Worm (Caenorhabditis elegans) whole organism, L2 larva: ENCODE measurements around the gene rrf-3.

Source experiments
- C34F6.9 ChIP-seq: fragments of 150-350 bp; optimal IDR thresholded peaks from 2 replicates; lab custom pipeline; 2014; ENCODE audit warnings: missing biosample characterization, missing genetic modification characterization
- F13H6.1 ChIP-seq: sonication (generic microtip); optimal IDR thresholded peaks from 2 replicates; lab custom pipeline; 2016; ENCODE audit warnings: missing genetic modification characterization, missing compliant biosample characterization
- R02D3.7 ChIP-seq: fragments of 150-350 bp; optimal IDR thresholded peaks from 2 replicates; lab custom pipeline; 2014; ENCODE audit warnings: missing biosample characterization, missing genetic modification characterization
- Y55F3AM.14 ChIP-seq: fragments of 200-800 bp; sonication (Bioruptor generic); optimal IDR thresholded peaks from 2 replicates; lab custom pipeline; 2018; ENCODE audit warnings: mild to moderate bottlenecking, missing genetic modification characterization, missing compliant biosample characterization
- ZK546.5 ChIP-seq: sonication (generic microtip); optimal IDR thresholded peaks from 2 replicates; lab custom pipeline; 2017; ENCODE audit warnings: missing biosample characterization, missing genetic modification characterization
- alr-1 ChIP-seq: fragments of 150-350 bp; optimal IDR thresholded peaks from 2 replicates; lab custom pipeline; 2014; ENCODE audit warnings: missing biosample characterization, missing genetic modification characterization
- aly-2 ChIP-seq: fragments of 150-350 bp; optimal IDR thresholded peaks from 2 replicates; lab custom pipeline; 2014; ENCODE audit warnings: missing biosample characterization, missing genetic modification characterization
- ama-1 ChIP-seq: fragments of 150-350 bp; optimal IDR thresholded peaks from 2 replicates; lab custom pipeline; 2018; ENCODE audit warnings: inconsistent platforms
- blmp-1 ChIP-seq: sonication (generic microtip); optimal IDR thresholded peaks from 2 replicates; lab custom pipeline; 2017; ENCODE audit warnings: missing genetic modification characterization, mild to moderate bottlenecking, missing compliant biosample characterization, antibody characterized with exemption, moderate library complexity; ENCODE audit not compliant: insufficient read depth
- ceh-82 ChIP-seq: fragments of 150-350 bp; optimal IDR thresholded peaks from 2 replicates; lab custom pipeline; 2014; ENCODE audit warnings: missing biosample characterization, missing genetic modification characterization
- crh-2 ChIP-seq: sonication (generic microtip); optimal IDR thresholded peaks from 2 replicates; lab custom pipeline; 2017; ENCODE audit warnings: missing biosample characterization, missing genetic modification characterization
- egl-27 ChIP-seq: sonication (generic microtip); optimal IDR thresholded peaks from 3 replicates; lab custom pipeline; 2017; ENCODE audit warnings: missing biosample characterization, missing genetic modification reagents, missing genetic modification characterization
- elt-3 ChIP-seq: sonication (generic microtip); optimal IDR thresholded peaks from 2 replicates; lab custom pipeline; 2017; ENCODE audit warnings: missing biosample characterization, missing genetic modification characterization
- fos-1 ChIP-seq: fragments of 150-350 bp; optimal IDR thresholded peaks from 2 replicates; lab custom pipeline; 2014; ENCODE audit warnings: missing biosample characterization, missing genetic modification characterization
- gmeb-1 ChIP-seq: fragments of 150-350 bp; optimal IDR thresholded peaks from 2 replicates; lab custom pipeline; 2014; ENCODE audit warnings: missing biosample characterization, missing genetic modification characterization
- lin-11 ChIP-seq: fragments of 150-350 bp; sonication (generic microtip); optimal IDR thresholded peaks from 2 replicates; lab custom pipeline; 2014; ENCODE audit warnings: missing biosample characterization, missing genetic modification characterization, inconsistent platforms, mixed read lengths
- lin-13 ChIP-seq: fragments of 150-350 bp; optimal IDR thresholded peaks from 2 replicates; lab custom pipeline; 2014; ENCODE audit warnings: missing biosample characterization, missing genetic modification reagents, missing genetic modification characterization
- lsy-2 ChIP-seq, 2 experiments: fragments of 150-350 bp in 1 of 2; sonication (generic microtip) in 1 of 2; optimal IDR thresholded peaks; 2 replicates each; lab custom pipeline; 2014 to 2017; ENCODE audit warnings: missing biosample characterization in 2 of 2, missing genetic modification characterization in 2 of 2
- mab-5 ChIP-seq: fragments of 150-350 bp; optimal IDR thresholded peaks from 2 replicates; lab custom pipeline; 2014; ENCODE audit warnings: missing biosample characterization, missing genetic modification characterization
- mbf-1 ChIP-seq: sonication (generic microtip); optimal IDR thresholded peaks from 2 replicates; lab custom pipeline; 2017; ENCODE audit warnings: missing biosample characterization, missing genetic modification characterization
- mdl-1 ChIP-seq, 2 experiments: fragments of 150-350 bp in 1 of 2; sonication (generic microtip) in 1 of 2; optimal IDR thresholded peaks; 2 replicates each; lab custom pipeline; 2017; ENCODE audit warnings: missing biosample characterization in 2 of 2, missing genetic modification characterization in 2 of 2
- nhr-11 ChIP-seq: fragments of 150-350 bp; optimal IDR thresholded peaks from 2 replicates; lab custom pipeline; 2014; ENCODE audit warnings: missing biosample characterization, missing genetic modification characterization
- nhr-129 ChIP-seq: fragments of 150-350 bp; optimal IDR thresholded peaks from 2 replicates; lab custom pipeline; 2014; ENCODE audit warnings: missing biosample characterization, missing genetic modification characterization
- nhr-21 ChIP-seq: fragments of 150-350 bp; optimal IDR thresholded peaks from 2 replicates; lab custom pipeline; 2014; ENCODE audit warnings: missing biosample characterization, missing genetic modification characterization
- nhr-23 ChIP-seq: fragments of 150-350 bp; optimal IDR thresholded peaks from 2 replicates; lab custom pipeline; 2014; ENCODE audit warnings: missing biosample characterization, missing genetic modification reagents, missing genetic modification characterization
- nhr-237 ChIP-seq: fragments of 150-350 bp; optimal IDR thresholded peaks from 2 replicates; lab custom pipeline; 2014; ENCODE audit warnings: missing biosample characterization, missing genetic modification characterization
- nhr-25 ChIP-seq: fragments of 150-350 bp; sonication (generic microtip); optimal IDR thresholded peaks from 3 replicates; lab custom pipeline; 2014; ENCODE audit warnings: missing biosample characterization, missing genetic modification characterization
- nhr-6 ChIP-seq: fragments of 150-350 bp; optimal IDR thresholded peaks from 2 replicates; lab custom pipeline; 2014; ENCODE audit warnings: missing biosample characterization, missing genetic modification characterization
- nhr-77 ChIP-seq: fragments of 150-350 bp; optimal IDR thresholded peaks from 2 replicates; lab custom pipeline; 2014; ENCODE audit warnings: missing biosample characterization, missing genetic modification characterization
- peb-1 ChIP-seq: fragments of 150-350 bp; optimal IDR thresholded peaks from 2 replicates; lab custom pipeline; 2014; ENCODE audit warnings: missing biosample characterization, missing genetic modification characterization
- sem-4 ChIP-seq: fragments of 150-350 bp; optimal IDR thresholded peaks from 2 replicates; lab custom pipeline; 2014; ENCODE audit warnings: missing biosample characterization, missing genetic modification reagents, missing genetic modification characterization
- sma-3 ChIP-seq: sonication (generic microtip); optimal IDR thresholded peaks from 2 replicates; lab custom pipeline; 2016; ENCODE audit warnings: missing genetic modification reagents, missing genetic modification characterization, missing compliant biosample characterization
- sma-9 ChIP-seq, 2 experiments: fragments of 150-350 bp in 1 of 2; sonication (generic microtip) in 1 of 2; optimal IDR thresholded peaks; 2 replicates each; lab custom pipeline; 2014 to 2016; ENCODE audit warnings: missing genetic modification characterization in 2 of 2, mild to moderate bottlenecking in 1 of 2, missing biosample characterization in 1 of 2, missing compliant biosample characterization in 1 of 2, missing genetic modification reagents in 1 of 2, moderate library complexity in 1 of 2
- snpc-4 ChIP-seq: fragments of 150-350 bp; optimal IDR thresholded peaks from 2 replicates; lab custom pipeline; 2014; ENCODE audit warnings: missing biosample characterization, missing genetic modification characterization
- unc-39 ChIP-seq: fragments of 150-350 bp; optimal IDR thresholded peaks from 2 replicates; lab custom pipeline; 2014; ENCODE audit warnings: missing biosample characterization, missing genetic modification characterization
- unc-55 ChIP-seq: fragments of 150-350 bp; sonication (generic microtip); optimal IDR thresholded peaks from 3 replicates; lab custom pipeline; 2014; ENCODE audit warnings: missing biosample characterization, missing genetic modification reagents, missing genetic modification characterization
- unc-62 ChIP-seq: fragments of 150-350 bp; optimal IDR thresholded peaks from 2 replicates; lab custom pipeline; 2014; ENCODE audit warnings: missing biosample characterization, missing genetic modification reagents, missing genetic modification characterization
- zag-1 ChIP-seq: fragments of 150-350 bp; optimal IDR thresholded peaks from 2 replicates; lab custom pipeline; 2014; ENCODE audit warnings: missing biosample characterization, missing genetic modification characterization
- ztf-1 ChIP-seq: fragments of 200-800 bp; sonication (Bioruptor generic); conservative IDR thresholded peaks from 2 replicates; pipeline ENCODE4 v1.3.6; 2022; ENCODE audit warnings: missing genetic modification characterization, missing compliant biosample characterization
- ztf-11 ChIP-seq: sonication (generic microtip); optimal IDR thresholded peaks from 2 replicates; lab custom pipeline; 2017; ENCODE audit warnings: missing biosample characterization, missing genetic modification characterization
- ztf-4 ChIP-seq: fragments of 150-350 bp; optimal IDR thresholded peaks from 2 replicates; lab custom pipeline; 2014; ENCODE audit warnings: missing biosample characterization, missing genetic modification characterization

The rrf-3 gene

DNA sequence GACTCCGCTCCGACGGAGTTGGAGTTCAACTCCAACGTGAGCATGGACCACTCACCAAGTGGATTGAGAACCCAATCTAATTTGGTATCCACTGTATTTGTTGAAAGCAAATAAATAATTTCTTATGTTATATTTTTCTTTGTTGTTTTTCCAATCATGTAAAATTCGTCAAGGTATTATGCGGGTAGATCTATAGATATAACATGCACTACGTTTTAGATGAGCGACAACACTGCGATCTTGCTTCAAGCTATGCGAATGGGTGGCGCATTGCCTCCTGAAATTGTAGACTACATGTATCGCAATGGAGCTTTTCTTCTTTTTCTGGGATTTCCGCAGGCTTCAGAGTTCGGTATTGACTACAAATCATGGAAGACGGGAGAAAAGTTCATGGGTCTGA is 17.7 kb upstream of the rrf-3 start, which contains the start of gene F10B5.2:
Gene F10B5.2 (plus strand): TSS at position 220 of the 400 bp plus-strand sequence.
- TF ChIP-seq ZK546.5 (tag; lab: Kevin White, UChicago) (no peak), sma-9 (GFP tag; optimal IDR thresholded peaks at IDR 0.05; lab: Kevin White, UChicago) (no peak), sma-9 (tag; optimal IDR thresholded peaks at IDR 0.05; lab: Kevin White, UChicago) (no peak), nhr-21 (tag; lab: Kevin White, UChicago) (no peak), ztf-1 (GFP tag; lab: Robert Waterston, UW) (no peak), lin-11 (tag; lab: Kevin White, UChicago) (no peak), sem-4 (tag; lab: Kevin White, UChicago) (no peak), nhr-6 (tag; lab: Kevin White, UChicago) (no peak), unc-62 (GFP tag; lab: Kevin White, UChicago) (no peak), nhr-11 (no peak), mbf-1 (tag; lab: Kevin White, UChicago) (no peak)

DNA sequence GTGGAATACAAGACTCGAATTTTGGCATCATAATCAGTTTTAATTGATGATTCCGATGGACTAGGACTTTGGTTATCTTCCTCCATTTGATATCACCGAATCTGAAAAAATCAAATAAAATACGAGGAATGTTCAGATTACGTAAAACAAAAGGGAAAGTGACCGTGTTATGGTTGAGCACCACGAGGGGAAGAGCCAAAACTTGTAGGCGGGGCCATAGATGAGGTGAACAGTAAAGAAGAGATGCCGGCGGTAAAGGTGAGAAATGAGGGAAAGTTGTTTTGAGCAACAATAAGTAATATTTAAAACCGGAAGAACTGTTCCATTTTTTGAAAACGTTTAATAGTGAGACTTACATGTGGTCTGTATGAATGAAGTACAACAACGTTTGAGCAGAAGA is 12.3 kb upstream of the rrf-3 start, which contains the start of gene F10B5.3:
Gene F10B5.3 (minus strand): TSS at position 101 of the 400 bp plus-strand sequence.
- no peak for TF ChIP-seq sma-3 (GFP tag; lab: Kevin White, UChicago)
- no peak for TF ChIP-seq mdl-1 (tag; optimal IDR thresholded peaks at IDR 0.05; lab: Kevin White, UChicago)
- no peak for TF ChIP-seq nhr-23 (tag; lab: Kevin White, UChicago)

DNA sequence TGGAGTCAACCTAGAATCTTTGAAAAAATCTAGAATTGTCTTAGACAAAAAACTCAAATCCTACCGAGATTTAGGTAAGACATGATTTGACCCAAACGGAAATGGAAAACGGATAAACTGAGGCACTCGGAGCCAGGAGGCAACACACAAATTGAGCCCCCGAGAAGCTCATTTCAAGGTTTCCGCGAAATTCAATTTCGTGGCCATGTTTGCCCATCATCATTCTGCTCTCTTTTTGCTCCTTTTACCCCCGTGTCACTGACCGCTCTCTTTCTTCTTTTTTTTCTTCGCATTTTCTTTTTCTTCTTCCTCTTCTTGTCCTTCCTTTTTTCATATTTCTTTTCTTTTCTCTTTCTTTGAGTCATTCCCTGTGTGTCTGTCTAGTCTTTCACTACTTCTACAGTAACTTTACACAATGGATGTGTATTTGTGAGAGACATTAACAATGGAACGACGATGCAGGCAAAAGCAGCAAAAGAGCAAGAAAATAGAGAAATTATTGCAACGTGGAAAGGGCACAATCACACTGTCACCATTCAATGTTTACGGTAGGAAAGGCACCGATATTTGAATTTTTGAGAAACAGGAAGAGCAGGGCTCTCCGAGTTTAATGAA is 9.4 kb upstream of the rrf-3 start:
- no peak for TF ChIP-seq unc-39 (tag; lab: Kevin White, UChicago)
- no peak for TF ChIP-seq gmeb-1
- no peak for TF ChIP-seq ztf-4 (tag; lab: Kevin White, UChicago)
- no peak for TF ChIP-seq ztf-1 (GFP tag; lab: Robert Waterston, UW)
- no peak for TF ChIP-seq nhr-11
- no peak for TF ChIP-seq alr-1 (tag; lab: Kevin White, UChicago)
- no peak for TF ChIP-seq unc-55 (GFP tag; lab: Kevin White, UChicago)
- TF ChIP-seq C34F6.9, result no peak
- TF ChIP-seq sma-3 (GFP tag; lab: Kevin White, UChicago), result no peak
- no peak for TF ChIP-seq nhr-25 (tag; lab: Kevin White, UChicago)
- no peak for TF ChIP-seq egl-27 (tag; lab: Kevin White, UChicago)

DNA sequence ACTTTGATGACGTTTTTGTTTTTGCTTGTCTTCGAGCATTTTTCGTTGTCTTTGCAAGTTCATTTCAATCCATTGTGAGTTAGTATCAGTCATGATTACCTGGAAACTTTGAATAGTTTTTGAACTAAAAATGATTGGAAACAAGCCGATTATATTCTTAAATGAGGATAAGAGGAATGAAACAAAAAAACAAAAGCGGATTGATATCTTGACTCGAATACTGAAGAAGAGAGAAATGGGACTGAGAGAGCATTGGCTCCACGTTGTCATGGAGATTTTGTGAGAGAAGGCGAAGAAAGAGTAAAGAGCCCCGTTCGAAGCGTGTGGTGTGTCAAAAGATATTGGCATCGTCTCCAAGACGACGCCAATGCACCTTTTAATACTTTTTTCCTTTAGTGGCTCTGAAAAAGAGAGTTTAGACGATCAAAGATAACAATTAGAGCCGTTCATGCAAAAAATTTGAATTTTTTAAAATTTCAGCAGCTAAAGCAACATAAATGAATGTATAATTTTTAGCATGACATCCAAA is 5.4 kb upstream of the rrf-3 start, which contains the start of the genes tub-1 and tmem-138:
Gene tub-1 (minus strand): TSS at position 101 of the 529 bp plus-strand sequence.
Gene tmem-138 (plus strand): TSS at position 479 of the 529 bp plus-strand sequence.
- no peak for TF ChIP-seq nhr-25 (tag; lab: Kevin White, UChicago)
- TF ChIP-seq unc-39 (tag; lab: Kevin White, UChicago), result no peak
- no peak for TF ChIP-seq ceh-82 (tag; lab: Kevin White, UChicago)

DNA sequence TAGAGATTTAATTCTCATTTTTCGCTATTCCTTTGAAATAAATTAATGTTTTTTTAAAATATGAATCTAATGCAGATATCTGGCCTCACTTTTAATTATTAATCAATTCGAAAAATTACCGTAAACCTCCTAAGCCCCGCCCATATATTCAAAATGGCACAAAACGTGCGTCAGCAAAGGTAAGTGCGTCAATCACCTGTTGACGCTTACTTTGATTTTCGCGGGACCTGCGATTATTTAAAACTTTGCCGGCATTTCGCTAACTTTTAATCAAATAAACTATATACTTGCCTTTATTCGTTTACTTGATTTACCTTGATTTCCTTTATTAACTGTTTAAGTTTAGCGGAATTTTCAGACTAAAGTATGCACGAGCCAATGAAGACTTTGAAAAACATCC is 4.3 kb upstream of the rrf-3 start, which contains the start of gene pch-2:
Gene pch-2 (plus strand): TSS at position 359 of the 400 bp plus-strand sequence.
- TF ChIP-seq lsy-2 (tag; optimal IDR thresholded peaks at IDR 0.05; lab: Kevin White, UChicago) (peak; percentile 19 to 90), ama-1 (lab: Kevin White, UChicago) (no peak), elt-3 (tag; lab: Kevin White, UChicago) (no peak), sem-4 (tag; lab: Kevin White, UChicago) (no peak), zag-1 (tag; lab: Kevin White, UChicago) (no peak), snpc-4 (tag; lab: Kevin White, UChicago) (no peak), fos-1 (tag; lab: Kevin White, UChicago) (peak; percentile 9), nhr-25 (tag; lab: Kevin White, UChicago) (no peak), lin-11 (tag; lab: Kevin White, UChicago) (peak; percentile 8), nhr-21 (tag; lab: Kevin White, UChicago) (peak; percentile 14), nhr-129 (tag; lab: Kevin White, UChicago) (peak; percentile 44), lin-13 (GFP tag; lab: Kevin White, UChicago) (no peak), nhr-11 (no peak), F13H6.1 (tag; lab: Kevin White, UChicago) (no peak), nhr-77 (no peak), sma-9 (GFP tag; optimal IDR thresholded peaks at IDR 0.05; lab: Kevin White, UChicago) (peak; percentile 53), sma-9 (tag; optimal IDR thresholded peaks at IDR 0.05; lab: Kevin White, UChicago) (no peak), unc-62 (GFP tag; lab: Kevin White, UChicago) (no peak), ZK546.5 (tag; lab: Kevin White, UChicago) (no peak), blmp-1 (no peak), unc-39 (tag; lab: Kevin White, UChicago) (no peak), aly-2 (tag; lab: Kevin White, UChicago) (no peak), Y55F3AM.14 (GFP tag; lab: Kevin White, UChicago) (no peak), nhr-237 (tag; lab: Kevin White, UChicago) (no peak), mab-5 (tag; lab: Kevin White, UChicago) (no peak), C34F6.9 (peak; percentile 47), gmeb-1 (peak; percentile 83), R02D3.7 (tag; lab: Kevin White, UChicago) (no peak), ztf-1 (GFP tag; lab: Robert Waterston, UW) (no peak), sma-3 (GFP tag; lab: Kevin White, UChicago) (no peak), peb-1 (tag; lab: Kevin White, UChicago) (no peak), crh-2 (tag; lab: Kevin White, UChicago) (peak; percentile 41), ztf-4 (tag; lab: Kevin White, UChicago) (no peak), ztf-11 (tag; lab: Kevin White, UChicago) (no peak)
